Worm (Caenorhabditis elegans) whole organism, midembryonic: Measurements from ENCODE around the gene kin-30.
"Not testable (repeated sequence)": the region's sequence is repeated elsewhere in the genome, so short reads cannot be mapped to it uniquely, and the experiment has no call there.

ENCODE experiments used
- med-1 ChIP-seq: sonication (generic microtip); optimal IDR thresholded peaks from 2 replicates; lab custom pipeline; 2017; ENCODE audit warnings: missing genetic modification characterization, mild to moderate bottlenecking, missing compliant biosample characterization, antibody characterized with exemption, missing genetic modification reagents; ENCODE audit not compliant: insufficient read depth
- tab-1 ChIP-seq: fragments of 200-800 bp; sonication (Bioruptor generic); IDR thresholded peaks from 2 replicates; pipeline ENCODE4 v1.3.6; 2022; ENCODE audit warnings: missing genetic modification characterization, missing compliant biosample characterization
- ztf-23 ChIP-seq: fragments of 200-800 bp; sonication (Bioruptor generic); IDR thresholded peaks from 2 replicates; pipeline ENCODE4 v1.3.6; 2022; ENCODE audit warnings: missing genetic modification reagents, missing genetic modification characterization, missing compliant biosample characterization
- ztf-29 ChIP-seq: fragments of 200-800 bp; sonication (Bioruptor generic); IDR thresholded peaks from 2 replicates; pipeline ENCODE4 v1.3.6; 2022; ENCODE audit warnings: missing genetic modification reagents, missing genetic modification characterization, missing compliant biosample characterization

ce11 chrV:15262336-15262735, 17.8 kb downstream of the kin-30 start, which contains the start of gene M01B2.10:
- TF ChIP-seq ztf-23; med-1 (GFP tag; lab: Kevin White, UChicago); tab-1 (GFP tag; lab: Robert Waterston, UW); ztf-29 (GFP tag; lab: Robert Waterston, UW): not testable (repeated sequence)
